4 fruit fly cellular contexts compared by ENCODE assay signal in the genomic region with DNA sequence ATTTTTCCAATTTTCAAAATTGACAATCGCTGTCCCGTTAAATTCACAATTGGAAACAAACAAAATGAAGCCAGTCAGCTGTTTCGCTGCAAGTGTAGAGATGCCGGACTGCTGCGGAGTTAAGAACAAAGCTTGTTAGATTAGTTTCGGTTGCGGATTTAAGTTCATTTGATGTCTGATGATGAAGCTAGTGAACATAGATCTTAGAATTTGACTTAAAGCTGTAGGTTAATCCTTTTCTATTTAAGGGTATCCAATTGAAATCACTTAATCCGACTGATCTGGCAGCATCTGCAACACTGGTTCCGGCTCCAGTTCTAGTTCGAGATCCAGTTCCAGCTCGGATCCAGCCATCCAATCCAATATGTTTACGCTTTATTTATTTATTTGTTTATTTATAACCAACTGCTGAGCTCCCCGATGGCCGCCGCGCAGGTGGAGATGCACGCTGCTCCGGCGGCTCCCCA.
TF ChIP-seq lines count a peak whose summit lies in the region.

A gene (minus strand): TSS at position 65 of the 467 bp plus-strand sequence.
A gene (plus strand): TSS at position 310 of the 467 bp plus-strand sequence.

TF ChIP-seq in whole organism, adult, 20 proteins besides CTCF, POLR2A, EP300 and RAD21 (continued from another document):
- TF ChIP-seq CG7101 (tag; optimal IDR thresholded peaks at IDR 0.05; lab: Kevin White, UChicago) = peak; percentile 70
- peak; percentile 49 for TF ChIP-seq CG12768 (GFP tag; optimal IDR thresholded peaks at IDR 0.05; lab: Kevin White, UChicago)
- peak; percentile 36 for TF ChIP-seq Crg-1 (GFP tag; optimal IDR thresholded peaks at IDR 0.05; lab: Kevin White, UChicago)

TF ChIP-seq in whole organism, embryonic, 481 proteins besides CTCF, POLR2A, EP300 and RAD21 (continued from another document and continues in another):
- no peak for TF ChIP-seq CG11093 (GFP tag; IDR thresholded peaks at IDR 0.05; lab: Robert Waterston, UW)
- peak; percentile 3 for TF ChIP-seq fd96Cb (tag; optimal IDR thresholded peaks at IDR 0.05; lab: Kevin White, UChicago)
- TF ChIP-seq CG11085 (GFP tag; IDR thresholded peaks at IDR 0.05; lab: Robert Waterston, UW) = no peak
- no peak for TF ChIP-seq zen2 (GFP tag; IDR thresholded peaks at IDR 0.05; lab: Robert Waterston, UW; ENCODE audit: partially characterized antibody)
- TF ChIP-seq CG32532 (GFP tag; IDR thresholded peaks at IDR 0.05; lab: Robert Waterston, UW) = peak; percentile 64
- peak; percentile 66 for TF ChIP-seq wdn (GFP tag; IDR thresholded peaks at IDR 0.05; lab: Robert Waterston, UW)
- TF ChIP-seq wor (GFP tag; IDR thresholded peaks at IDR 0.05; lab: Robert Waterston, UW) = no peak
- no peak for TF ChIP-seq usp (GFP tag; optimal IDR thresholded peaks at IDR 0.05; lab: Kevin White, UChicago)
- TF ChIP-seq tap (tag; optimal IDR thresholded peaks at IDR 0.05; lab: Kevin White, UChicago) = peak; percentile 34
- TF ChIP-seq Nf-YC (tag; optimal IDR thresholded peaks at IDR 0.05; lab: Kevin White, UChicago) = peak; percentile 88
- TF ChIP-seq dmrt11E (tag; optimal IDR thresholded peaks at IDR 0.05; lab: Kevin White, UChicago) = peak; percentile 62
- peak; percentile 57 for TF ChIP-seq CG4282 (GFP tag; optimal IDR thresholded peaks at IDR 0.05; lab: Kevin White, UChicago)
- peak; percentile 55 for TF ChIP-seq nerfin-1 (tag; optimal IDR thresholded peaks at IDR 0.05; lab: Kevin White, UChicago)
- TF ChIP-seq cato (GFP tag; optimal IDR thresholded peaks at IDR 0.05; lab: Kevin White, UChicago; ENCODE audit: borderline replicate concordance) = peak; percentile 37
- TF ChIP-seq CG14667 (GFP tag; IDR thresholded peaks at IDR 0.05; lab: Robert Waterston, UW) = no peak
- peak; percentile 52 for TF ChIP-seq CG10543 (GFP tag; optimal IDR thresholded peaks at IDR 0.05; lab: Kevin White, UChicago)
- peak; percentile 44 for TF ChIP-seq Six4 (GFP tag; optimal IDR thresholded peaks at IDR 0.05; lab: Kevin White, UChicago)
- TF ChIP-seq CG30431 (GFP tag; optimal IDR thresholded peaks at IDR 0.05; lab: Kevin White, UChicago) = no peak
- TF ChIP-seq ase (GFP tag; IDR thresholded peaks at IDR 0.05; lab: Robert Waterston, UW) = no peak
- peak; percentile 56 for TF ChIP-seq Meics (GFP tag; optimal IDR thresholded peaks at IDR 0.05; lab: Kevin White, UChicago)
- peak; percentile 55 for TF ChIP-seq Nf-YB (GFP tag; optimal IDR thresholded peaks at IDR 0.05; lab: Kevin White, UChicago)
- TF ChIP-seq mam (GFP tag; optimal IDR thresholded peaks at IDR 0.05; lab: Kevin White, UChicago) = peak; percentile 77
- peak; percentile 4 for TF ChIP-seq CG11723 (GFP tag; optimal IDR thresholded peaks at IDR 0.05; lab: Kevin White, UChicago)
- peak; percentile 43 for TF ChIP-seq CG10147 (GFP tag; optimal IDR thresholded peaks at IDR 0.05; lab: Kevin White, UChicago)
- no peak for TF ChIP-seq psq (GFP tag; optimal IDR thresholded peaks at IDR 0.05; lab: Kevin White, UChicago)
- no peak for TF ChIP-seq tna (GFP tag; IDR thresholded peaks at IDR 0.05; lab: Robert Waterston, UW; ENCODE audit: partially characterized antibody)
- TF ChIP-seq sim (GFP tag; IDR thresholded peaks at IDR 0.05; lab: Robert Waterston, UW) = no peak
- TF ChIP-seq CG17328 (GFP tag; IDR thresholded peaks at IDR 0.05; lab: Robert Waterston, UW) = peak; percentile 43; the same call in 1 of the 2 replicates
- TF ChIP-seq mld (GFP tag; IDR thresholded peaks at IDR 0.05; lab: Robert Waterston, UW; ENCODE audit: partially characterized antibody) = no peak
- peak; percentile 47 for TF ChIP-seq BEAF-32 (GFP tag; optimal IDR thresholded peaks at IDR 0.05; lab: Kevin White, UChicago)
- no peak for TF ChIP-seq CG6813 (GFP tag; optimal IDR thresholded peaks at IDR 0.05; lab: Kevin White, UChicago)
- TF ChIP-seq NfI (GFP tag; optimal IDR thresholded peaks at IDR 0.05; lab: Kevin White, UChicago) = peak; percentile 62
- TF ChIP-seq CG15514 (GFP tag; optimal IDR thresholded peaks at IDR 0.05; lab: Kevin White, UChicago) = peak; percentile 100
- TF ChIP-seq abd-A (tag; optimal IDR thresholded peaks at IDR 0.05; lab: Kevin White, UChicago) = no peak
- TF ChIP-seq ci (GFP tag; IDR thresholded peaks at IDR 0.05; lab: Robert Waterston, UW) = peak; percentile 48; the same call in 2 of the 3 replicates
- TF ChIP-seq trem (tag; optimal IDR thresholded peaks at IDR 0.05; lab: Kevin White, UChicago) = peak; percentile 88
- no peak for TF ChIP-seq pros (GFP tag; optimal IDR thresholded peaks at IDR 0.05; lab: Kevin White, UChicago)
- no peak for TF ChIP-seq peb (GFP tag; IDR thresholded peaks at IDR 0.05; lab: Robert Waterston, UW)
- no peak for TF ChIP-seq GATAe (GFP tag; conservative IDR thresholded peaks at IDR 0.05; lab: Robert Waterston, UW)
- TF ChIP-seq CG4617 (GFP tag; optimal IDR thresholded peaks at IDR 0.05; lab: Kevin White, UChicago; ENCODE audit: borderline replicate concordance) = peak; percentile 87

TF ChIP-seq in whole organism, prepupa, 60 proteins besides CTCF, POLR2A, EP300 and RAD21 (continued from another document):
- TF ChIP-seq CG11902 (GFP tag; optimal IDR thresholded peaks at IDR 0.05; lab: Kevin White, UChicago) = peak; percentile 40
- TF ChIP-seq cyc (GFP tag; optimal IDR thresholded peaks at IDR 0.05; lab: Kevin White, UChicago) = peak; percentile 70
- TF ChIP-seq Gug (GFP tag; IDR thresholded peaks at IDR 0.05; lab: Robert Waterston, UW) = no peak; the same call in 1 of the 2 replicates
- peak in 1 of 2 experiments; percentile 26 for TF ChIP-seq salr (GFP tag; optimal IDR thresholded peaks at IDR 0.05; lab: Kevin White, UChicago)
- no peak for TF ChIP-seq Eip93F (GFP tag; optimal IDR thresholded peaks at IDR 0.05; lab: Kevin White, UChicago)
- TF ChIP-seq svp (GFP tag; lab: Kevin White, UChicago) = no peak
- TF ChIP-seq achi (GFP tag; optimal IDR thresholded peaks at IDR 0.05; lab: Kevin White, UChicago) = peak; percentile 68
- peak; percentile 91 for TF ChIP-seq fkh (GFP tag; optimal IDR thresholded peaks at IDR 0.05; lab: Kevin White, UChicago)
- peak; percentile 64 for TF ChIP-seq topi (GFP tag; optimal IDR thresholded peaks at IDR 0.05; lab: Kevin White, UChicago)
- TF ChIP-seq CG1621 (tag; optimal IDR thresholded peaks at IDR 0.05; lab: Kevin White, UChicago) = peak; percentile 17
- TF ChIP-seq fd85E (GFP tag; optimal IDR thresholded peaks at IDR 0.05; lab: Kevin White, UChicago) = no peak
- TF ChIP-seq CG9139 (GFP tag; optimal IDR thresholded peaks at IDR 0.05; lab: Kevin White, UChicago) = no peak
- no peak for TF ChIP-seq dsx (GFP tag; optimal IDR thresholded peaks at IDR 0.05; lab: Kevin White, UChicago; ENCODE audit: poor library complexity, severe bottlenecking)
- TF ChIP-seq Smox (GFP tag; optimal IDR thresholded peaks at IDR 0.05; lab: Kevin White, UChicago) = peak; percentile 47
- TF ChIP-seq CG16779 (tag; optimal IDR thresholded peaks at IDR 0.05; lab: Kevin White, UChicago) = no peak
- peak; percentile 38 for TF ChIP-seq CG32006 (GFP tag; optimal IDR thresholded peaks at IDR 0.05; lab: Kevin White, UChicago)
- peak; percentile 74 for TF ChIP-seq esn (GFP tag; optimal IDR thresholded peaks at IDR 0.05; lab: Kevin White, UChicago)
- TF ChIP-seq Hr4 (GFP tag; optimal IDR thresholded peaks at IDR 0.05; lab: Kevin White, UChicago) = peak; percentile 58
- TF ChIP-seq CG6792 (GFP tag; optimal IDR thresholded peaks at IDR 0.05; lab: Kevin White, UChicago) = peak; percentile 68
- peak; percentile 47 for TF ChIP-seq CG7368 (GFP tag; optimal IDR thresholded peaks at IDR 0.05; lab: Kevin White, UChicago)
- peak; percentile 69 for TF ChIP-seq pdm3 (GFP tag; optimal IDR thresholded peaks at IDR 0.05; lab: Kevin White, UChicago)
- TF ChIP-seq Sox14 (GFP tag; optimal IDR thresholded peaks at IDR 0.05; lab: Kevin White, UChicago) = peak; percentile 86
- peak; percentile 66 for TF ChIP-seq CG3919 (GFP tag; optimal IDR thresholded peaks at IDR 0.05; lab: Kevin White, UChicago)
- TF ChIP-seq Eip75B (GFP tag; optimal IDR thresholded peaks at IDR 0.05; lab: Kevin White, UChicago) = peak; percentile 50
- TF ChIP-seq CG3032 (tag; optimal IDR thresholded peaks at IDR 0.05; lab: Kevin White, UChicago) = peak; percentile 64
- TF ChIP-seq lz (GFP tag; optimal IDR thresholded peaks at IDR 0.05; lab: Kevin White, UChicago) = peak; percentile 68
- peak; percentile 74 for TF ChIP-seq Eip78C (GFP tag; lab: Kevin White, UChicago)
- peak in 1 of 2 experiments; percentile 27 for TF ChIP-seq ss (GFP tag; optimal IDR thresholded peaks at IDR 0.05; lab: Kevin White, UChicago)
- TF ChIP-seq spab (GFP tag; optimal IDR thresholded peaks at IDR 0.05; lab: Kevin White, UChicago) = no peak

TF ChIP-seq in whole organism, wandering third instar larva, 38 proteins besides CTCF, POLR2A, EP300 and RAD21 (continued from another document):
- TF ChIP-seq h (GFP tag; optimal IDR thresholded peaks at IDR 0.05; lab: Kevin White, UChicago) (peak; percentile 76), dsf (GFP tag; optimal IDR thresholded peaks at IDR 0.05; lab: Kevin White, UChicago; ENCODE audit: borderline replicate concordance) (no peak), N (GFP tag; optimal IDR thresholded peaks at IDR 0.05; lab: Kevin White, UChicago) (no peak), brk (GFP tag; optimal IDR thresholded peaks at IDR 0.05; lab: Kevin White, UChicago) (no peak), OdsH (GFP tag; optimal IDR thresholded peaks at IDR 0.05; lab: Kevin White, UChicago) (peak; percentile 69), Hnf4 (GFP tag; optimal IDR thresholded peaks at IDR 0.05; lab: Kevin White, UChicago) (no peak), HLH106 (tag; optimal IDR thresholded peaks at IDR 0.05; lab: Kevin White, UChicago) (peak; percentile 79), ey (GFP tag; optimal IDR thresholded peaks at IDR 0.05; lab: Kevin White, UChicago) (peak; percentile 80), woc (GFP tag; optimal IDR thresholded peaks at IDR 0.05; lab: Kevin White, UChicago) (peak; percentile 13), lola (GFP tag; optimal IDR thresholded peaks at IDR 0.05; lab: Kevin White, UChicago) (no peak), Myc (optimal IDR thresholded peaks at IDR 0.05; lab: Kevin White, UChicago) (peak; percentile 63), Sp1 (GFP tag; optimal IDR thresholded peaks at IDR 0.05; lab: Kevin White, UChicago) (peak; percentile 66), CG32264 (GFP tag; optimal IDR thresholded peaks at IDR 0.05; lab: Kevin White, UChicago) (no peak), CG9705 (GFP tag; optimal IDR thresholded peaks at IDR 0.05; lab: Kevin White, UChicago) (peak; percentile 72)
TF ChIP-seq in whole organism, wandering third instar larva: peak in this region for 17.
